Worm (Caenorhabditis elegans) whole organism, early embryonic: ENCODE results near the gene K04C2.7.

Experiments used
- B0310.2 ChIP-seq: sonication (generic microtip); optimal IDR thresholded peaks from 2 replicates; lab custom pipeline; 2016; ENCODE audit warnings: mild to moderate bottlenecking, missing genetic modification characterization, missing compliant biosample characterization
- aly-1 ChIP-seq: sonication (generic microtip); optimal IDR thresholded peaks from 2 replicates; lab custom pipeline; 2016; ENCODE audit warnings: missing genetic modification characterization, missing compliant biosample characterization
- ama-1 ChIP-seq: fragments of 150-350 bp; optimal IDR thresholded peaks from 2 replicates; lab custom pipeline; 2014
- ceh-13 ChIP-seq: fragments of 200-800 bp; sonication (Bioruptor generic); optimal IDR thresholded peaks from 2 replicates; lab custom pipeline; 2018; ENCODE audit warnings: mild to moderate bottlenecking, missing genetic modification characterization, missing compliant biosample characterization
- ceh-36 ChIP-seq: sonication (generic microtip); optimal IDR thresholded peaks from 2 replicates; lab custom pipeline; 2016; ENCODE audit warnings: missing genetic modification characterization, inconsistent platforms, missing compliant biosample characterization
- ets-7 ChIP-seq: sonication (generic microtip); optimal IDR thresholded peaks from 2 replicates; lab custom pipeline; 2016; ENCODE audit warnings: missing genotype, missing genetic modification characterization, missing compliant biosample characterization
- hmbx-1 ChIP-seq: sonication (generic microtip); optimal IDR thresholded peaks from 2 replicates; lab custom pipeline; 2016; ENCODE audit warnings: mild to moderate bottlenecking, missing genetic modification characterization, missing compliant biosample characterization
- hmg-4 ChIP-seq: fragments of 200-800 bp; sonication (Bioruptor generic); optimal IDR thresholded peaks from 2 replicates; lab custom pipeline; 2018; ENCODE audit warnings: mild to moderate bottlenecking, missing genetic modification characterization, missing compliant biosample characterization
- hnd-1 ChIP-seq: sonication (generic microtip); optimal IDR thresholded peaks from 2 replicates; lab custom pipeline; 2016; ENCODE audit warnings: missing genetic modification characterization, missing compliant biosample characterization
- scrt-1 ChIP-seq: fragments of 200-800 bp; sonication (Bioruptor generic); IDR thresholded peaks from 2 replicates; pipeline ENCODE4 v1.3.6; 2022; ENCODE audit warnings: missing genetic modification characterization, missing compliant biosample characterization
- sea-1 ChIP-seq: fragments of 200-800 bp; sonication (Bioruptor generic); conservative IDR thresholded peaks from 2 replicates; pipeline ENCODE4 v1.3.6; 2022; ENCODE audit warnings: missing genetic modification characterization, missing compliant biosample characterization
- tbx-11 ChIP-seq: fragments of 200-800 bp; sonication (Bioruptor generic); IDR thresholded peaks from 2 replicates; pipeline ENCODE4 v1.3.6; 2022; ENCODE audit warnings: missing genetic modification characterization, missing compliant biosample characterization

The K04C2.7 gene

ce11 chrIII:6929558-6930167 is 48.8 kb downstream of the K04C2.7 start, which contains the start of gene inf-1:
inf-1 (plus strand) TSS chrIII:6930134.
- no peak for TF ChIP-seq B0310.2 (tag; lab: Kevin White, UChicago)
- no peak for TF ChIP-seq sea-1 (GFP tag; lab: Robert Waterston, UW)
- no peak for TF ChIP-seq hmbx-1 (tag; lab: Kevin White, UChicago)
- no peak for TF ChIP-seq tbx-11 (GFP tag; lab: Robert Waterston, UW)
- no peak for TF ChIP-seq scrt-1 (GFP tag; lab: Robert Waterston, UW)
- no peak for TF ChIP-seq ceh-36 (tag; lab: Kevin White, UChicago)
- no peak for TF ChIP-seq aly-1
- TF ChIP-seq hmg-4, result no peak
- no peak for TF ChIP-seq ceh-13 (GFP tag; lab: Kevin White, UChicago)
- no peak for TF ChIP-seq ets-7 (tag; lab: Kevin White, UChicago)
- no peak for TF ChIP-seq hnd-1 (tag; lab: Kevin White, UChicago)

ce11 chrIII:6931896-6932295 is 51.0 kb downstream of the K04C2.7 start, which contains the start of gene byn-1:
byn-1 (plus strand) TSS chrIII:6932001.
- TF ChIP-seq ets-7 (tag; lab: Kevin White, UChicago) (no peak), ceh-36 (tag; lab: Kevin White, UChicago) (no peak), scrt-1 (GFP tag; lab: Robert Waterston, UW) (no peak), hnd-1 (tag; lab: Kevin White, UChicago) (no peak), hmg-4 (no peak), ama-1 (lab: Kevin White, UChicago) (peak; percentile 26)
